Worm (Caenorhabditis elegans) whole organism, L4 larva: ENCODE data around the gene T28D9.4.

Source experiments
- F10B5.3 ChIP-seq: sonication (generic microtip); optimal IDR thresholded peaks from 2 replicates; lab custom pipeline; 2016; ENCODE audit warnings: mild to moderate bottlenecking, missing genetic modification characterization, missing compliant biosample characterization
- F37D6.2 ChIP-seq: sonication (generic microtip); optimal IDR thresholded peaks from 2 replicates; lab custom pipeline; 2016; ENCODE audit warnings: mild to moderate bottlenecking, missing genetic modification characterization, missing compliant biosample characterization
- F49E8.2 ChIP-seq: sonication (generic microtip); optimal IDR thresholded peaks from 2 replicates; lab custom pipeline; 2016; ENCODE audit warnings: missing compliant biosample characterization, mild to moderate bottlenecking, missing genetic modification characterization, borderline replicate concordance
- Y105C5A.15 ChIP-seq: fragments of 200-800 bp; sonication (Bioruptor generic); IDR thresholded peaks from 2 replicates; pipeline ENCODE4 v1.3.6; 2022; ENCODE audit warnings: missing genetic modification characterization, missing compliant biosample characterization
- Y48G9A.11 ChIP-seq: fragments of 200-800 bp; sonication (Bioruptor generic); IDR thresholded peaks from 2 replicates; pipeline ENCODE4 v1.3.6; 2022; ENCODE audit warnings: missing genetic modification reagents, missing genetic modification characterization, missing compliant biosample characterization
- Y75B8A.6 ChIP-seq: fragments of 200-800 bp; sonication (Bioruptor generic); IDR thresholded peaks from 2 replicates; pipeline ENCODE4 v1.3.6; 2022; ENCODE audit warnings: missing genetic modification reagents, missing genetic modification characterization, missing compliant biosample characterization
- ZK546.5 ChIP-seq, 2 experiments: sonication (generic microtip); optimal IDR thresholded peaks; 2 replicates each; lab custom pipeline; 2017; ENCODE audit warnings: missing biosample characterization in 2 of 2, missing genetic modification characterization in 2 of 2
- aha-1 ChIP-seq: fragments of 150-350 bp; peaks from one replicate; lab custom pipeline; 2014; ENCODE audit warnings: missing biosample characterization, missing genetic modification characterization
- ama-1 ChIP-seq: fragments of 150-350 bp; optimal IDR thresholded peaks from 2 replicates; lab custom pipeline; 2014; ENCODE audit warnings: inconsistent platforms, mixed read lengths
- attf-4 ChIP-seq: sonication (generic microtip); optimal IDR thresholded peaks from 3 replicates; lab custom pipeline; 2017; ENCODE audit warnings: missing biosample characterization, missing genetic modification characterization
- ceh-20 ChIP-seq: fragments of 200-800 bp; sonication (Bioruptor generic); IDR thresholded peaks from 2 replicates; pipeline ENCODE4 v1.3.6; 2022; ENCODE audit warnings: missing genetic modification reagents, missing genetic modification characterization, missing compliant biosample characterization
- ceh-44 ChIP-seq: fragments of 200-800 bp; sonication (Bioruptor generic); IDR thresholded peaks from 2 replicates; pipeline ENCODE4 v1.3.6; 2022; ENCODE audit warnings: missing genetic modification reagents, missing genetic modification characterization, missing compliant biosample characterization
- ceh-82 ChIP-seq: sonication (generic microtip); optimal IDR thresholded peaks from 2 replicates; lab custom pipeline; 2017; ENCODE audit warnings: missing biosample characterization, missing genetic modification characterization
- daf-12 ChIP-seq: fragments of 150-350 bp; optimal IDR thresholded peaks from 2 replicates; lab custom pipeline; 2014; ENCODE audit warnings: missing biosample characterization, missing genetic modification reagents, missing genetic modification characterization
- daf-19 ChIP-seq: fragments of 200-800 bp; sonication (Bioruptor generic); conservative IDR thresholded peaks from 2 replicates; pipeline ENCODE4 v1.3.6; 2022; ENCODE audit warnings: missing genetic modification characterization, missing compliant biosample characterization
- dmd-6 ChIP-seq: fragments of 200-800 bp; sonication (Bioruptor generic); IDR thresholded peaks from 2 replicates; pipeline ENCODE4 v1.3.6; 2022; ENCODE audit warnings: missing genetic modification reagents, missing genetic modification characterization, missing compliant biosample characterization
- dmd-9 ChIP-seq: fragments of 200-800 bp; sonication (Bioruptor generic); IDR thresholded peaks from 2 replicates; pipeline ENCODE4 v1.3.6; 2022; ENCODE audit warnings: missing genetic modification reagents, missing genetic modification characterization, missing compliant biosample characterization
- dpl-1 ChIP-seq: fragments of 150-350 bp; optimal IDR thresholded peaks from 2 replicates; lab custom pipeline; 2014; ENCODE audit warnings: missing biosample characterization, missing genetic modification reagents, missing genetic modification characterization
- dve-1 ChIP-seq: sonication (generic microtip); optimal IDR thresholded peaks from 2 replicates; lab custom pipeline; 2017; ENCODE audit warnings: antibody characterized with exemption, mild to moderate bottlenecking, missing genetic modification characterization, missing compliant biosample characterization; ENCODE audit not compliant: insufficient read depth
- egl-27 ChIP-seq: sonication (generic microtip); optimal IDR thresholded peaks from 3 replicates; lab custom pipeline; 2017; ENCODE audit warnings: missing biosample characterization, missing genetic modification reagents, missing genetic modification characterization
- fos-1 ChIP-seq: fragments of 150-350 bp; optimal IDR thresholded peaks from 2 replicates; lab custom pipeline; 2014; ENCODE audit warnings: missing biosample characterization, missing genetic modification characterization
- gei-8 ChIP-seq: fragments of 200-800 bp; sonication (Bioruptor generic); optimal IDR thresholded peaks from 2 replicates; lab custom pipeline; 2018; ENCODE audit warnings: mild to moderate bottlenecking, missing genetic modification characterization, missing compliant biosample characterization
- hlh-30 ChIP-seq: sonication (generic microtip); optimal IDR thresholded peaks from 2 replicates; lab custom pipeline; 2017; ENCODE audit warnings: antibody characterized with exemption, mild to moderate bottlenecking, missing genetic modification characterization, missing compliant biosample characterization; ENCODE audit not compliant: insufficient read depth
- hmg-1.1 ChIP-seq: fragments of 200-800 bp; sonication (Bioruptor generic); IDR thresholded peaks from 2 replicates; pipeline ENCODE4 v1.3.6; 2022; ENCODE audit warnings: missing genetic modification reagents, missing genetic modification characterization, missing compliant biosample characterization
- lin-1 ChIP-seq: fragments of 200-800 bp; sonication (Bioruptor generic); IDR thresholded peaks from 2 replicates; pipeline ENCODE4 v1.3.6; 2022; ENCODE audit warnings: missing genetic modification reagents, missing genetic modification characterization, missing compliant biosample characterization
- lin-13 ChIP-seq: fragments of 150-350 bp; optimal IDR thresholded peaks from 2 replicates; lab custom pipeline; 2014; ENCODE audit warnings: missing biosample characterization, missing genetic modification reagents, missing genetic modification characterization
- lin-39 ChIP-seq: fragments of 150-350 bp; optimal IDR thresholded peaks from 2 replicates; lab custom pipeline; 2014; ENCODE audit warnings: missing biosample characterization, missing genetic modification reagents, missing genetic modification characterization
- lir-3 ChIP-seq: sonication (generic microtip); optimal IDR thresholded peaks from 2 replicates; lab custom pipeline; 2016; ENCODE audit warnings: mild to moderate bottlenecking, missing genetic modification characterization, missing compliant biosample characterization
- lsy-2 ChIP-seq, 2 experiments: fragments of 150-350 bp in 1 of 2; sonication (generic microtip) in 1 of 2; optimal IDR thresholded peaks; 2 replicates each; lab custom pipeline; 2014 to 2017; ENCODE audit warnings: missing biosample characterization in 2 of 2, missing genetic modification characterization in 2 of 2
- madf-9 ChIP-seq: fragments of 200-800 bp; sonication (Bioruptor generic); conservative IDR thresholded peaks from 2 replicates; pipeline ENCODE4 v1.3.6; 2022; ENCODE audit warnings: missing genetic modification reagents, missing genetic modification characterization, missing compliant biosample characterization
- mep-1 ChIP-seq: fragments of 150-350 bp; sonication (generic microtip); optimal IDR thresholded peaks from 3 replicates; lab custom pipeline; 2014; ENCODE audit warnings: missing biosample characterization, missing genetic modification characterization
- mes-2 ChIP-seq: sonication (generic microtip); optimal IDR thresholded peaks from 2 replicates; lab custom pipeline; 2016; ENCODE audit warnings: missing genotype, mild to moderate bottlenecking, missing genetic modification characterization, missing compliant biosample characterization; ENCODE audit not compliant: poor library complexity, severe bottlenecking
- nhr-10 ChIP-seq: fragments of 150-350 bp; optimal IDR thresholded peaks from 2 replicates; lab custom pipeline; 2014; ENCODE audit warnings: missing biosample characterization, missing genetic modification characterization
- nhr-102 ChIP-seq: sonication (generic microtip); optimal IDR thresholded peaks from 2 replicates; lab custom pipeline; 2016; ENCODE audit warnings: mild to moderate bottlenecking, missing genetic modification characterization, moderate library complexity, missing compliant biosample characterization
- nhr-237 ChIP-seq: sonication (generic microtip); optimal IDR thresholded peaks from 2 replicates; lab custom pipeline; 2017; ENCODE audit warnings: missing biosample characterization, missing genetic modification characterization
- nhr-76 ChIP-seq: fragments of 150-350 bp; optimal IDR thresholded peaks from 2 replicates; lab custom pipeline; 2014; ENCODE audit warnings: missing biosample characterization, missing genetic modification characterization
- skn-1 ChIP-seq: fragments of 150-350 bp; optimal IDR thresholded peaks from 2 replicates; lab custom pipeline; 2014; ENCODE audit warnings: missing biosample characterization, missing genetic modification characterization
- snpc-1.2 ChIP-seq: fragments of 200-800 bp; sonication (Bioruptor generic); IDR thresholded peaks from 2 replicates; pipeline ENCODE4 v1.3.6; 2022; ENCODE audit warnings: missing genetic modification reagents, missing genetic modification characterization, missing compliant biosample characterization
- spr-1 ChIP-seq: sonication (generic microtip); optimal IDR thresholded peaks from 2 replicates; lab custom pipeline; 2016; ENCODE audit warnings: mild to moderate bottlenecking, missing genetic modification characterization, missing compliant biosample characterization
- tra-1 ChIP-seq: fragments of 200-800 bp; sonication (Bioruptor generic); IDR thresholded peaks from 2 replicates; pipeline ENCODE4 v1.3.6; 2022; ENCODE audit warnings: missing genetic modification reagents, missing genetic modification characterization, missing compliant biosample characterization
- zag-1 ChIP-seq: fragments of 150-350 bp; optimal IDR thresholded peaks from 2 replicates; lab custom pipeline; 2014; ENCODE audit warnings: missing biosample characterization, missing genetic modification characterization
- zfp-2 ChIP-seq: sonication (generic microtip); optimal IDR thresholded peaks from 2 replicates; lab custom pipeline; 2016; ENCODE audit warnings: mild to moderate bottlenecking, missing genetic modification characterization, missing compliant biosample characterization
- ztf-11 ChIP-seq: fragments of 150-350 bp; optimal IDR thresholded peaks from 2 replicates; lab custom pipeline; 2014; ENCODE audit warnings: missing biosample characterization, missing genetic modification characterization
- ztf-7 ChIP-seq: fragments of 150-350 bp; optimal IDR thresholded peaks from 2 replicates; lab custom pipeline; 2014; ENCODE audit warnings: missing biosample characterization, missing genetic modification characterization

The T28D9.4 gene

DNA sequence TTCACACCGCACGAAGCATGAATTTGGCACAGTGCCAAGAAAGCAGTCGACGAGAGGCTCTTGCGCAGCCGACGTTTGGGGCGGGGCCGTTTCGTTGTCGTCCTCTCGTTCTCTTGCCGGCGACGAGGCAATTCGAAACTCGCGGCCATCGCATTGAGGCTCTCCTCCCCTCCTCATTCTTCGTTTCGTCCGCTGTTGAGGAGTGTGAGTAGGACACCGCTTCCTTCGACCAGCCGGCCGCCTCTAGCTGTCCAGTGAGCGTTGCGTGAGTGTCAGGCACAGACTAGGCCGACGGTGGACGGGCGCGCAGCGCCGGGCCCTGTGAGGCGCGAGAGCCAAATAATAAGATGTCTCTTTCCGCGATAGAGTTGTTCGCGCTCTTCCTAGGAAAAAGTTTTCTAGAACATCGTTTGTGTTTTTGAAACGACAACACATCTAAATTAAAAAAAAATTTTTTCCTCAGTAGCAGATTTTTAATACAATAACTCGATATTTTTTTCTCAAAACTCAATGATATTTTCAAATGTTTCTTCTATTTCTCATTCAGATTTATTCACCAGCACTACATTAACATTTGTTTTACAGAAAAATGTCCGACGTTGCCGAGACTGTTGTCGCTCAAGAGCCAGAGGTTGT, 15.2 kb downstream of the T28D9.4 start, which contains the start of the genes T28D9.11 and T28D9.1 (continued):
- TF ChIP-seq ceh-20 (GFP tag; lab: Robert Waterston, UW) (peak; percentile 63), ama-1 (no peak), lin-1 (GFP tag; lab: Robert Waterston, UW) (no peak), lsy-2 (tag; optimal IDR thresholded peaks at IDR 0.05; lab: Kevin White, UChicago) (peak; percentile 70 to 77), hmg-1.1 (GFP tag; lab: Robert Waterston, UW) (peak; percentile 81), zfp-2 (no peak), gei-8 (GFP tag; lab: Kevin White, UChicago) (no peak), Y48G9A.11 (GFP tag; lab: Robert Waterston, UW) (no peak), ztf-7 (tag; lab: Kevin White, UChicago) (no peak), F37D6.2 (tag; lab: Kevin White, UChicago) (peak; percentile 71), F49E8.2 (tag; lab: Kevin White, UChicago) (no peak), spr-1 (peak; percentile 4), nhr-76 (no peak), dpl-1 (peak; percentile 44), F10B5.3 (tag; lab: Kevin White, UChicago) (no peak), daf-19 (no peak), mep-1 (tag; lab: Kevin White, UChicago) (peak; percentile 85), fos-1 (tag; lab: Kevin White, UChicago) (no peak), nhr-10 (tag; lab: Kevin White, UChicago) (no peak), nhr-237 (no peak), Y75B8A.6 (GFP tag; lab: Robert Waterston, UW) (no peak), daf-12 (no peak), lir-3 (tag; lab: Kevin White, UChicago) (no peak), ceh-44 (GFP tag; lab: Robert Waterston, UW) (no peak), ZK546.5 (tag; optimal IDR thresholded peaks at IDR 0.05; lab: Kevin White, UChicago) (no peak), attf-4 (tag; lab: Kevin White, UChicago) (no peak), dmd-6 (GFP tag; lab: Robert Waterston, UW) (peak; percentile 28; the same call in 1 of the 2 replicates), egl-27 (no peak), hlh-30 (tag; lab: Kevin White, UChicago) (peak; percentile 22), lin-13 (GFP tag; lab: Kevin White, UChicago) (peak; percentile 68), snpc-1.2 (GFP tag; lab: Robert Waterston, UW) (0 out of 2 replicates have a peak, but pooled peaks have one; percentile 23), aha-1 (peak; percentile 73), skn-1 (tag; lab: Kevin White, UChicago) (no peak), zag-1 (tag; lab: Kevin White, UChicago) (no peak), dve-1 (tag; lab: Kevin White, UChicago) (no peak), mes-2 (tag; lab: Kevin White, UChicago) (peak; percentile 61), madf-9 (GFP tag; lab: Robert Waterston, UW) (no peak), nhr-102 (no peak), lin-39 (tag; lab: Kevin White, UChicago) (no peak), tra-1 (GFP tag; lab: Robert Waterston, UW) (no peak)

ce11 chrII:6493139-6493538, 16.4 kb downstream of the T28D9.4 start:
- TF ChIP-seq F49E8.2 (tag; lab: Kevin White, UChicago) (no peak), ceh-82 (tag; lab: Kevin White, UChicago) (no peak), Y75B8A.6 (GFP tag; lab: Robert Waterston, UW) (no peak), Y105C5A.15 (GFP tag; lab: Robert Waterston, UW) (no peak), dmd-9 (GFP tag; lab: Robert Waterston, UW) (no peak), zag-1 (tag; lab: Kevin White, UChicago) (no peak), ztf-11 (tag; lab: Kevin White, UChicago) (no peak)
